Worm (Caenorhabditis elegans) whole organism, L2 larva: Measurements from ENCODE around the gene srab-4.

Experiments
- C34F6.9 ChIP-seq: fragments of 150-350 bp; optimal IDR thresholded peaks from 2 replicates; lab custom pipeline; 2014; ENCODE audit warnings: missing biosample characterization, missing genetic modification characterization
- F13H6.1 ChIP-seq: sonication (generic microtip); optimal IDR thresholded peaks from 2 replicates; lab custom pipeline; 2016; ENCODE audit warnings: missing genetic modification characterization, missing compliant biosample characterization
- Y55F3AM.14 ChIP-seq: fragments of 200-800 bp; sonication (Bioruptor generic); optimal IDR thresholded peaks from 2 replicates; lab custom pipeline; 2018; ENCODE audit warnings: mild to moderate bottlenecking, missing genetic modification characterization, missing compliant biosample characterization
- ZK546.5 ChIP-seq: sonication (generic microtip); optimal IDR thresholded peaks from 2 replicates; lab custom pipeline; 2017; ENCODE audit warnings: missing biosample characterization, missing genetic modification characterization
- alr-1 ChIP-seq: fragments of 150-350 bp; optimal IDR thresholded peaks from 2 replicates; lab custom pipeline; 2014; ENCODE audit warnings: missing biosample characterization, missing genetic modification characterization
- aly-2 ChIP-seq: fragments of 150-350 bp; optimal IDR thresholded peaks from 2 replicates; lab custom pipeline; 2014; ENCODE audit warnings: missing biosample characterization, missing genetic modification characterization
- blmp-1 ChIP-seq: sonication (generic microtip); optimal IDR thresholded peaks from 2 replicates; lab custom pipeline; 2017; ENCODE audit warnings: missing genetic modification characterization, mild to moderate bottlenecking, missing compliant biosample characterization, antibody characterized with exemption, moderate library complexity; ENCODE audit not compliant: insufficient read depth
- ceh-16 ChIP-seq: fragments of 150-350 bp; optimal IDR thresholded peaks from 2 replicates; lab custom pipeline; 2014; ENCODE audit warnings: missing biosample characterization, missing genetic modification characterization
- crh-2 ChIP-seq: sonication (generic microtip); optimal IDR thresholded peaks from 2 replicates; lab custom pipeline; 2017; ENCODE audit warnings: missing biosample characterization, missing genetic modification characterization
- dmd-4 ChIP-seq: sonication (generic microtip); optimal IDR thresholded peaks from 2 replicates; lab custom pipeline; 2017; ENCODE audit warnings: missing biosample characterization, missing genetic modification characterization
- elt-1 ChIP-seq: fragments of 150-350 bp; optimal IDR thresholded peaks from 2 replicates; lab custom pipeline; 2014; ENCODE audit warnings: missing biosample characterization, missing genetic modification characterization
- elt-3 ChIP-seq: sonication (generic microtip); optimal IDR thresholded peaks from 2 replicates; lab custom pipeline; 2017; ENCODE audit warnings: missing biosample characterization, missing genetic modification characterization
- fos-1 ChIP-seq: fragments of 150-350 bp; optimal IDR thresholded peaks from 2 replicates; lab custom pipeline; 2014; ENCODE audit warnings: missing biosample characterization, missing genetic modification characterization
- gmeb-1 ChIP-seq: fragments of 150-350 bp; optimal IDR thresholded peaks from 2 replicates; lab custom pipeline; 2014; ENCODE audit warnings: missing biosample characterization, missing genetic modification characterization
- lin-13 ChIP-seq: fragments of 150-350 bp; optimal IDR thresholded peaks from 2 replicates; lab custom pipeline; 2014; ENCODE audit warnings: missing biosample characterization, missing genetic modification reagents, missing genetic modification characterization
- lin-39 ChIP-seq: fragments of 150-350 bp; optimal IDR thresholded peaks from 2 replicates; lab custom pipeline; 2014; ENCODE audit warnings: missing biosample characterization, missing genetic modification reagents, missing genetic modification characterization
- lsy-2 ChIP-seq, 2 experiments: fragments of 150-350 bp in 1 of 2; sonication (generic microtip) in 1 of 2; optimal IDR thresholded peaks; 2 replicates each; lab custom pipeline; 2014 to 2017; ENCODE audit warnings: missing biosample characterization in 2 of 2, missing genetic modification characterization in 2 of 2
- mab-5 ChIP-seq: fragments of 150-350 bp; optimal IDR thresholded peaks from 2 replicates; lab custom pipeline; 2014; ENCODE audit warnings: missing biosample characterization, missing genetic modification characterization
- mbf-1 ChIP-seq: sonication (generic microtip); optimal IDR thresholded peaks from 2 replicates; lab custom pipeline; 2017; ENCODE audit warnings: missing biosample characterization, missing genetic modification characterization
- mdl-1 ChIP-seq, 2 experiments: fragments of 150-350 bp in 1 of 2; sonication (generic microtip) in 1 of 2; optimal IDR thresholded peaks; 2 replicates each; lab custom pipeline; 2017; ENCODE audit warnings: missing biosample characterization in 2 of 2, missing genetic modification characterization in 2 of 2
- nhr-12 ChIP-seq: fragments of 150-350 bp; optimal IDR thresholded peaks from 2 replicates; lab custom pipeline; 2014; ENCODE audit warnings: missing biosample characterization, missing genetic modification characterization
- nhr-129 ChIP-seq: fragments of 150-350 bp; optimal IDR thresholded peaks from 2 replicates; lab custom pipeline; 2014; ENCODE audit warnings: missing biosample characterization, missing genetic modification characterization
- nhr-21 ChIP-seq: fragments of 150-350 bp; optimal IDR thresholded peaks from 2 replicates; lab custom pipeline; 2014; ENCODE audit warnings: missing biosample characterization, missing genetic modification characterization
- nhr-23 ChIP-seq: fragments of 150-350 bp; optimal IDR thresholded peaks from 2 replicates; lab custom pipeline; 2014; ENCODE audit warnings: missing biosample characterization, missing genetic modification reagents, missing genetic modification characterization
- nhr-25 ChIP-seq: fragments of 150-350 bp; sonication (generic microtip); optimal IDR thresholded peaks from 3 replicates; lab custom pipeline; 2014; ENCODE audit warnings: missing biosample characterization, missing genetic modification characterization
- nhr-77 ChIP-seq: fragments of 150-350 bp; optimal IDR thresholded peaks from 2 replicates; lab custom pipeline; 2014; ENCODE audit warnings: missing biosample characterization, missing genetic modification characterization
- peb-1 ChIP-seq: fragments of 150-350 bp; optimal IDR thresholded peaks from 2 replicates; lab custom pipeline; 2014; ENCODE audit warnings: missing biosample characterization, missing genetic modification characterization
- sma-3 ChIP-seq: sonication (generic microtip); optimal IDR thresholded peaks from 2 replicates; lab custom pipeline; 2016; ENCODE audit warnings: missing genetic modification reagents, missing genetic modification characterization, missing compliant biosample characterization
- sma-9 ChIP-seq, 2 experiments: fragments of 150-350 bp in 1 of 2; sonication (generic microtip) in 1 of 2; optimal IDR thresholded peaks; 2 replicates each; lab custom pipeline; 2014 to 2016; ENCODE audit warnings: missing genetic modification characterization in 2 of 2, mild to moderate bottlenecking in 1 of 2, missing biosample characterization in 1 of 2, missing compliant biosample characterization in 1 of 2, missing genetic modification reagents in 1 of 2, moderate library complexity in 1 of 2
- unc-39 ChIP-seq: fragments of 150-350 bp; optimal IDR thresholded peaks from 2 replicates; lab custom pipeline; 2014; ENCODE audit warnings: missing biosample characterization, missing genetic modification characterization

The srab-4 gene

ce11 chrV:6993999-6994398, 10.0 kb upstream of the srab-4 start (continued):
- TF ChIP-seq peb-1 (tag; lab: Kevin White, UChicago) (no peak), alr-1 (tag; lab: Kevin White, UChicago) (no peak), Y55F3AM.14 (GFP tag; lab: Kevin White, UChicago) (no peak), nhr-129 (peak; percentile 76)

- TF ChIP-seq fos-1, result peak; percentile 13
- no peak for TF ChIP-seq nhr-21 (tag; lab: Kevin White, UChicago)
- TF ChIP-seq sma-9 (GFP tag; optimal IDR thresholded peaks at IDR 0.05; lab: Kevin White, UChicago), result peak; percentile 27
- no peak for TF ChIP-seq sma-9 (tag; optimal IDR thresholded peaks at IDR 0.05; lab: Kevin White, UChicago)
These were observed 6.9 kb upstream of the srab-4 start, which contains the start of gene nhr-107 for ce11 chrV:6997041-6997552. TSS of gene nhr-107 (minus strand) at chrV:6997091.

- TF ChIP-seq sma-3 (GFP tag; lab: Kevin White, UChicago) (peak; percentile 37), lin-39 (tag; lab: Kevin White, UChicago) (no peak), mdl-1 (tag; optimal IDR thresholded peaks at IDR 0.05; lab: Kevin White, UChicago) (peak; percentile 2 to 20), nhr-129 (peak; percentile 16), ceh-16 (tag; lab: Kevin White, UChicago) (no peak), C34F6.9 (tag; lab: Kevin White, UChicago) (peak; percentile 51), unc-39 (tag; lab: Kevin White, UChicago) (no peak), F13H6.1 (peak; percentile 5), crh-2 (tag; lab: Kevin White, UChicago) (peak; percentile 33), aly-2 (tag; lab: Kevin White, UChicago) (no peak), nhr-25 (tag; lab: Kevin White, UChicago) (peak; percentile 60), ZK546.5 (tag; lab: Kevin White, UChicago) (no peak), nhr-12 (no peak), sma-9 (GFP tag; optimal IDR thresholded peaks at IDR 0.05; lab: Kevin White, UChicago) (peak; percentile 55), sma-9 (tag; optimal IDR thresholded peaks at IDR 0.05; lab: Kevin White, UChicago) (no peak)
These were observed 5.6 kb upstream of the srab-4 start, which contains the start of gene nhr-42 for ce11 chrV:6998303-6998884. TSS of gene nhr-42 (plus strand) at chrV:6998819.

ce11 chrV:7000734-7001133, 3.2 kb upstream of the srab-4 start:
- TF ChIP-seq mab-5 (no peak), nhr-23 (tag; lab: Kevin White, UChicago) (no peak), elt-1 (tag; lab: Kevin White, UChicago) (no peak), nhr-77 (no peak), alr-1 (tag; lab: Kevin White, UChicago) (no peak), lin-13 (GFP tag; lab: Kevin White, UChicago) (no peak), gmeb-1 (tag; lab: Kevin White, UChicago) (no peak), ceh-16 (tag; lab: Kevin White, UChicago) (no peak), lsy-2 (tag; optimal IDR thresholded peaks at IDR 0.05; lab: Kevin White, UChicago) (no peak), elt-3 (tag; lab: Kevin White, UChicago) (no peak), blmp-1 (tag; lab: Kevin White, UChicago) (no peak), mbf-1 (tag; lab: Kevin White, UChicago) (no peak)

- no peak for TF ChIP-seq elt-3 (tag; lab: Kevin White, UChicago)
These were observed 2.0 kb downstream of the srab-4 start, which contains the start of gene spig-10 for ce11 chrV:7005964-7006363. TSS of gene spig-10 (plus strand) at chrV:7006264.

ce11 chrV:7007307-7007706, 3.4 kb downstream of the srab-4 start, which contains the start of gene drd-10:
TSS of gene drd-10 (plus strand) at chrV:7007607.
- TF ChIP-seq aly-2 (tag; lab: Kevin White, UChicago), result no peak
- TF ChIP-seq lsy-2 (tag; optimal IDR thresholded peaks at IDR 0.05; lab: Kevin White, UChicago), result no peak
- no peak for TF ChIP-seq F13H6.1
- no peak for TF ChIP-seq sma-9 (GFP tag; optimal IDR thresholded peaks at IDR 0.05; lab: Kevin White, UChicago)
- TF ChIP-seq sma-9 (tag; optimal IDR thresholded peaks at IDR 0.05; lab: Kevin White, UChicago), result no peak
- TF ChIP-seq dmd-4, result no peak
- TF ChIP-seq, all 48 proteins: peak for 0
